Fruit fly (Drosophila melanogaster) whole organism, wandering third instar larva: ENCODE results near the gene CG32547.

Experiments
- CG32264 ChIP-seq: fragments of 200-800 bp; sonication (Bioruptor generic); optimal IDR thresholded peaks from 2 replicates; lab custom pipeline; 2016; ENCODE audit warnings: missing biosample characterization, missing genetic modification characterization
- CG9705 ChIP-seq: fragments of 200-800 bp; sonication (Bioruptor generic); optimal IDR thresholded peaks from 2 replicates; lab custom pipeline; 2018; ENCODE audit warnings: missing biosample characterization, mild to moderate bottlenecking, missing genetic modification characterization
- Dif ChIP-seq: fragments of 200-275, 200-300 bp; sonication (Bioruptor generic); optimal IDR thresholded peaks from 2 replicates; lab custom pipeline; 2018; ENCODE audit warnings: missing biosample characterization, missing genetic modification characterization; ENCODE audit not compliant: partially characterized antibody
- GATAd ChIP-seq: sonication (Bioruptor generic); optimal IDR thresholded peaks from 2 replicates; lab custom pipeline; 2016; ENCODE audit warnings: missing biosample characterization, missing genetic modification characterization
- HLH106 ChIP-seq: fragments of 200-800 bp; optimal IDR thresholded peaks from 3 replicates; lab custom pipeline; 2019; ENCODE audit warnings: missing biosample characterization, mild to moderate bottlenecking, missing genetic modification characterization, moderate library complexity
- Hnf4 ChIP-seq: fragments of 200-800 bp; sonication (Bioruptor generic); optimal IDR thresholded peaks from 2 replicates; lab custom pipeline; 2016; ENCODE audit warnings: missing biosample characterization, mild to moderate bottlenecking, missing genetic modification characterization
- Hr78 ChIP-seq: fragments of >200 bp; optimal IDR thresholded peaks from 2 replicates; lab custom pipeline; 2017; ENCODE audit warnings: missing biosample characterization, missing genetic modification characterization
- Hr83 ChIP-seq: fragments of 200-300 bp; sonication (Bioruptor generic); optimal IDR thresholded peaks from 2 replicates; lab custom pipeline; 2016; ENCODE audit warnings: missing biosample characterization, mild to moderate bottlenecking, missing genetic modification characterization, moderate library complexity; ENCODE audit not compliant: poor library complexity, severe bottlenecking
- Mio ChIP-seq: sonication (Bioruptor generic); optimal IDR thresholded peaks from 2 replicates; lab custom pipeline; 2016; ENCODE audit warnings: missing biosample characterization, missing genetic modification characterization
- Myc ChIP-seq: fragments of >200 bp; optimal IDR thresholded peaks from 2 replicates; lab custom pipeline; 2017
- N ChIP-seq: fragments of >200 bp; optimal IDR thresholded peaks from 2 replicates; lab custom pipeline; 2018; ENCODE audit warnings: missing biosample characterization, missing external identifiers, missing genetic modification characterization
- Rel ChIP-seq, 2 experiments: fragments of 200-800 bp; sonication (Bioruptor generic) in 1 of 2; optimal IDR thresholded peaks; 2 replicates in 1 of 2; 3 replicates in 1 of 2; lab custom pipeline; 2016 to 2019; ENCODE audit warnings: mild to moderate bottlenecking in 2 of 2, missing biosample characterization in 2 of 2, missing genetic modification characterization in 2 of 2, moderate library complexity in 1 of 2
- Sp1 ChIP-seq: fragments of 200-800 bp; sonication (Bioruptor generic); optimal IDR thresholded peaks from 3 replicates; lab custom pipeline; 2019; ENCODE audit warnings: missing biosample characterization, mild to moderate bottlenecking, missing genetic modification characterization, moderate library complexity
- Vsx2 ChIP-seq: fragments of 200-300, 225-300 bp; sonication (Bioruptor generic); optimal IDR thresholded peaks from 2 replicates; lab custom pipeline; 2018; ENCODE audit warnings: missing biosample characterization, missing genetic modification characterization; ENCODE audit not compliant: partially characterized antibody
- brk ChIP-seq: fragments of 200-800 bp; sonication (Bioruptor generic); optimal IDR thresholded peaks from 2 replicates; lab custom pipeline; 2016; ENCODE audit warnings: missing biosample characterization, mild to moderate bottlenecking, missing genetic modification characterization
- dl ChIP-seq, 2 experiments: fragments of 175-275, 200-275 bp in 1 of 2; fragments of 200-275 bp in 1 of 2; sonication (Bioruptor generic); optimal IDR thresholded peaks; lab custom pipeline; 2018; ENCODE audit warnings: mild to moderate bottlenecking in 2 of 2, missing biosample characterization in 2 of 2, missing genetic modification characterization in 2 of 2, moderate library complexity in 2 of 2; ENCODE audit not compliant: partially characterized antibody in 2 of 2, insufficient read depth in 1 of 2
- dmrt93B ChIP-seq: fragments of 200-800 bp; sonication (Bioruptor generic); optimal IDR thresholded peaks from 2 replicates; lab custom pipeline; 2018; ENCODE audit warnings: missing biosample characterization, mild to moderate bottlenecking, missing genetic modification characterization
- dsf ChIP-seq: sonication (Bioruptor generic); optimal IDR thresholded peaks from 2 replicates; lab custom pipeline; 2016; ENCODE audit warnings: missing biosample characterization, missing genetic modification characterization, borderline replicate concordance
- ey ChIP-seq: fragments of 200-800 bp; sonication (Bioruptor generic); optimal IDR thresholded peaks from 2 replicates; lab custom pipeline; 2016; ENCODE audit warnings: missing biosample characterization, missing genetic modification characterization
- foxo ChIP-seq, 2 experiments: fragments of 200-800 bp; sonication (Bioruptor generic); optimal IDR thresholded peaks; 2 replicates in 1 of 2; 3 replicates in 1 of 2; lab custom pipeline; 2016 to 2017; ENCODE audit warnings: missing biosample characterization in 2 of 2, missing genetic modification characterization in 2 of 2
- h ChIP-seq: fragments of 200-800 bp; sonication (Bioruptor generic); optimal IDR thresholded peaks from 3 replicates; lab custom pipeline; 2016; ENCODE audit warnings: missing biosample characterization, mild to moderate bottlenecking, missing genetic modification characterization
- jim ChIP-seq: fragments of 175-275, 200-325 bp; sonication (Bioruptor generic); optimal IDR thresholded peaks from 2 replicates; lab custom pipeline; 2016; ENCODE audit warnings: missing biosample characterization, mild to moderate bottlenecking, missing genetic modification characterization
- lola ChIP-seq: fragments of >200 bp; optimal IDR thresholded peaks from 2 replicates; lab custom pipeline; 2017; ENCODE audit warnings: missing biosample characterization, missing genetic modification characterization
- pan ChIP-seq: fragments of >200 bp; optimal IDR thresholded peaks from 2 replicates; lab custom pipeline; 2017
- psq ChIP-seq: fragments of 200-800 bp; sonication (Bioruptor generic); optimal IDR thresholded peaks from 3 replicates; lab custom pipeline; 2017; ENCODE audit warnings: missing biosample characterization, mild to moderate bottlenecking, missing genetic modification characterization, moderate library complexity
- rgr ChIP-seq: fragments of 200-800 bp; sonication (Bioruptor generic); optimal IDR thresholded peaks from 3 replicates; lab custom pipeline; 2016; ENCODE audit warnings: missing biosample characterization, mild to moderate bottlenecking, missing genetic modification characterization
- sage ChIP-seq: fragments of 200-800 bp; sonication (Bioruptor generic); optimal IDR thresholded peaks from 2 replicates; lab custom pipeline; 2016; ENCODE audit warnings: missing biosample characterization, mild to moderate bottlenecking, missing genetic modification characterization
- sv ChIP-seq: fragments of 200-800 bp; sonication (Bioruptor generic); optimal IDR thresholded peaks from 3 replicates; lab custom pipeline; 2016; ENCODE audit warnings: missing biosample characterization, missing genetic modification characterization
- usp ChIP-seq: fragments of >200 bp; optimal IDR thresholded peaks from 2 replicates; lab custom pipeline; 2017; ENCODE audit warnings: missing biosample characterization, missing genetic modification characterization
- woc ChIP-seq: sonication (Bioruptor generic); optimal IDR thresholded peaks from 2 replicates; lab custom pipeline; 2016; ENCODE audit warnings: missing biosample characterization, mild to moderate bottlenecking, missing genetic modification characterization

The CG32547 gene

dm6 chrX:18515988-18516541, 36.8 kb upstream of the CG32547 start:
- TF ChIP-seq Sp1 (GFP tag; lab: Kevin White, UChicago) (no peak), ey (GFP tag; lab: Kevin White, UChicago) (no peak), psq (GFP tag; lab: Kevin White, UChicago) (peak; percentile 53), GATAd (no peak), CG32264 (no peak), N (no peak), lola (GFP tag; lab: Kevin White, UChicago) (no peak), Rel (GFP tag; optimal IDR thresholded peaks at IDR 0.05; lab: Kevin White, UChicago) (no peak), Rel (tag; optimal IDR thresholded peaks at IDR 0.05; lab: Kevin White, UChicago) (no peak), dl (GFP tag; optimal IDR thresholded peaks at IDR 0.05; lab: Kevin White, UChicago; ENCODE audit: insufficient read depth in 1 of 2, partially characterized antibody in 2 of 2) (no peak), pan (lab: Kevin White, UChicago) (no peak), rgr (no peak), woc (GFP tag; lab: Kevin White, UChicago) (peak; percentile 82), CG9705 (GFP tag; lab: Kevin White, UChicago) (no peak), Vsx2 (no peak), usp (GFP tag; lab: Kevin White, UChicago) (no peak), dmrt93B (GFP tag; lab: Kevin White, UChicago) (no peak), Myc (lab: Kevin White, UChicago) (peak; percentile 87), h (GFP tag; lab: Kevin White, UChicago) (no peak), Hnf4 (no peak)
- TF ChIP-seq, all 38 proteins: peak for 3

dm6 chrX:18515205-18515921, 36.1 kb upstream of the CG32547 start, which contains the start of the genes Bx and HisRS:
Gene Bx, plus strand, starts transcription at chrX:18515428.
Gene HisRS, plus strand, starts transcription at chrX:18515428.
- TF ChIP-seq HLH106, result no peak
- TF ChIP-seq Myc (lab: Kevin White, UChicago), result peak; percentile 60

- TF ChIP-seq pan (lab: Kevin White, UChicago) (no peak), Sp1 (GFP tag; lab: Kevin White, UChicago) (no peak), Hr83 (GFP tag; lab: Kevin White, UChicago) (no peak), Mio (no peak), h (GFP tag; lab: Kevin White, UChicago) (no peak), Vsx2 (no peak), CG9705 (GFP tag; lab: Kevin White, UChicago) (no peak), Dif (GFP tag; lab: Kevin White, UChicago) (no peak), sage (GFP tag; lab: Kevin White, UChicago) (no peak), brk (GFP tag; lab: Kevin White, UChicago) (no peak), foxo (GFP tag; optimal IDR thresholded peaks at IDR 0.05; lab: Kevin White, UChicago) (no peak), Hr78 (GFP tag; lab: Kevin White, UChicago) (no peak), CG32264 (no peak), dsf (GFP tag; lab: Kevin White, UChicago) (no peak)
- TF ChIP-seq, all 38 proteins: peak for 0
Measured at dm6 chrX:18514767-18515166, 35.5 kb upstream of the CG32547 start, which contains the start of gene CG6470. Gene CG6470, minus strand, starts transcription at chrX:18514867.

dm6 chrX:18512271-18512679, 33.0 kb upstream of the CG32547 start, which contains the start of gene Ggt-1:
Gene Ggt-1, minus strand, starts transcription at chrX:18512521.
- TF ChIP-seq Vsx2, result peak; percentile 10
- TF ChIP-seq Rel (GFP tag; optimal IDR thresholded peaks at IDR 0.05; lab: Kevin White, UChicago), result no peak
- peak; percentile 31 for TF ChIP-seq Rel (tag; optimal IDR thresholded peaks at IDR 0.05; lab: Kevin White, UChicago)
- TF ChIP-seq jim (GFP tag; lab: Kevin White, UChicago), result no peak

dm6 chrX:18510884-18511283, 31.6 kb upstream of the CG32547 start:
- TF ChIP-seq sv (GFP tag; lab: Kevin White, UChicago) (no peak), Sp1 (GFP tag; lab: Kevin White, UChicago) (peak; percentile 30)
